Worm (Caenorhabditis elegans) whole organism, L1 larva: ENCODE results near the gene F36G3.3.
A peak's percentile ranks its signal among the peaks of the same experiment; 100 is the strongest.

ENCODE experiments used
- C16A3.4 ChIP-seq: fragments of 150-350 bp; optimal IDR thresholded peaks from 2 replicates; lab custom pipeline; 2014; ENCODE audit warnings: missing biosample characterization, missing genetic modification characterization
- C34B4.2 ChIP-seq: sonication (generic microtip); optimal IDR thresholded peaks from 2 replicates; lab custom pipeline; 2017; ENCODE audit warnings: mild to moderate bottlenecking, missing genetic modification characterization, missing compliant biosample characterization
- aly-2 ChIP-seq: fragments of 150-350 bp; optimal IDR thresholded peaks from 2 replicates; lab custom pipeline; 2014; ENCODE audit warnings: missing biosample characterization, missing genetic modification characterization
- ama-1 ChIP-seq: fragments of 150-350 bp; optimal IDR thresholded peaks from 2 replicates; lab custom pipeline; 2014
- ceh-8 ChIP-seq: fragments of 200-800 bp; sonication (Bioruptor generic); optimal IDR thresholded peaks from 2 replicates; lab custom pipeline; 2018; ENCODE audit warnings: mild to moderate bottlenecking, missing genetic modification characterization, moderate library complexity, missing compliant biosample characterization
- ceh-90 ChIP-seq: sonication (generic microtip); optimal IDR thresholded peaks from 2 replicates; lab custom pipeline; 2016; ENCODE audit warnings: missing genetic modification characterization, missing compliant biosample characterization
- ces-1 ChIP-seq: fragments of 150-350 bp; optimal IDR thresholded peaks from 2 replicates; lab custom pipeline; 2014; ENCODE audit warnings: missing biosample characterization, missing genetic modification reagents, missing genetic modification characterization
- dpl-1 ChIP-seq, 3 experiments: fragments of 150-350 bp in 2 of 3; sonication (generic microtip) in 1 of 3; optimal IDR thresholded peaks; 2 replicates each; lab custom pipeline; 2014 to 2017; ENCODE audit warnings: missing biosample characterization in 3 of 3, missing genetic modification characterization in 3 of 3, missing genetic modification reagents in 3 of 3
- dsc-1 ChIP-seq: sonication (generic microtip); optimal IDR thresholded peaks from 2 replicates; lab custom pipeline; 2016; ENCODE audit warnings: mild to moderate bottlenecking, missing genetic modification characterization, missing compliant biosample characterization
- efl-1 ChIP-seq, 4 experiments: fragments of 150-350 bp; optimal IDR thresholded peaks in 3 of 4; peaks in 1 of 4; 1 replicate in 1 of 4; 2 replicates in 3 of 4; lab custom pipeline; 2014; ENCODE audit warnings: missing biosample characterization in 2 of 4, missing genetic modification characterization in 2 of 4, missing genetic modification reagents in 2 of 4
- egl-13 ChIP-seq: sonication (generic microtip); optimal IDR thresholded peaks from 2 replicates; lab custom pipeline; 2016; ENCODE audit warnings: missing genotype, missing genetic modification reagents, missing genetic modification characterization, missing compliant biosample characterization
- egl-27 ChIP-seq, 2 experiments: fragments of 150-350 bp in 1 of 2; sonication (generic microtip); optimal IDR thresholded peaks; 3 replicates each; lab custom pipeline; 2017 to 2018; ENCODE audit warnings: missing biosample characterization in 2 of 2, missing genetic modification characterization in 2 of 2, missing genetic modification reagents in 2 of 2
- elt-2 ChIP-seq: sonication (generic microtip); optimal IDR thresholded peaks from 2 replicates; lab custom pipeline; 2016; ENCODE audit warnings: missing genetic modification characterization, mild to moderate bottlenecking, inconsistent platforms, missing compliant biosample characterization, missing genetic modification reagents
- ets-5 ChIP-seq: fragments of 200-800 bp; sonication (Bioruptor generic); IDR thresholded peaks from 2 replicates; pipeline ENCODE4 v1.3.6; 2022; ENCODE audit warnings: missing genetic modification characterization, missing compliant biosample characterization
- fkh-10 ChIP-seq: sonication (generic microtip); optimal IDR thresholded peaks from 2 replicates; lab custom pipeline; 2017; ENCODE audit warnings: missing biosample characterization, missing genetic modification reagents, missing genetic modification characterization
- fkh-4 ChIP-seq: sonication (generic microtip); optimal IDR thresholded peaks from 2 replicates; lab custom pipeline; 2016; ENCODE audit warnings: missing compliant biosample characterization, missing genetic modification characterization, borderline replicate concordance
- fos-1 ChIP-seq: fragments of 150-350 bp; optimal IDR thresholded peaks from 2 replicates; lab custom pipeline; 2014; ENCODE audit warnings: missing biosample characterization, missing genetic modification characterization
- hpl-2 ChIP-seq: fragments of 150-350 bp; optimal IDR thresholded peaks from 2 replicates; lab custom pipeline; 2014; ENCODE audit warnings: missing biosample characterization, missing genetic modification reagents, missing genetic modification characterization
- irx-1 ChIP-seq: sonication (generic microtip); optimal IDR thresholded peaks from 2 replicates; lab custom pipeline; 2016; ENCODE audit warnings: missing genetic modification characterization, missing compliant biosample characterization
- lin-13 ChIP-seq: fragments of 150-350 bp; optimal IDR thresholded peaks from 2 replicates; lab custom pipeline; 2014; ENCODE audit warnings: missing biosample characterization, missing genetic modification reagents, missing genetic modification characterization
- lin-14 ChIP-seq: fragments of 200-800 bp; sonication (Bioruptor generic); optimal IDR thresholded peaks from 2 replicates; lab custom pipeline; 2018; ENCODE audit warnings: mild to moderate bottlenecking, missing genetic modification characterization, moderate library complexity, missing compliant biosample characterization
- lin-35 ChIP-seq, 2 experiments: fragments of 150-350 bp; optimal IDR thresholded peaks; 2 replicates each; lab custom pipeline; 2014; ENCODE audit warnings: missing biosample characterization in 2 of 2, missing genetic modification characterization in 2 of 2, missing genetic modification reagents in 2 of 2
- lir-3 ChIP-seq: sonication (generic microtip); optimal IDR thresholded peaks from 2 replicates; lab custom pipeline; 2016; ENCODE audit warnings: mild to moderate bottlenecking, missing genetic modification characterization, moderate library complexity, missing compliant biosample characterization; ENCODE audit not compliant: poor library complexity
- lsy-2 ChIP-seq, 2 experiments: fragments of 150-350 bp; optimal IDR thresholded peaks; 2 replicates each; lab custom pipeline; 2014; ENCODE audit warnings: missing biosample characterization in 2 of 2, missing genetic modification characterization in 2 of 2
- mdl-1 ChIP-seq, 2 experiments: fragments of 150-350 bp; optimal IDR thresholded peaks; 2 replicates each; lab custom pipeline; 2014 to 2017; ENCODE audit warnings: missing biosample characterization in 2 of 2, missing genetic modification characterization in 2 of 2, inconsistent platforms in 1 of 2
- nhr-11 ChIP-seq: fragments of 150-350 bp; optimal IDR thresholded peaks from 2 replicates; lab custom pipeline; 2014; ENCODE audit warnings: missing biosample characterization, missing genetic modification characterization
- nhr-28 ChIP-seq: fragments of 150-350 bp; optimal IDR thresholded peaks from 2 replicates; lab custom pipeline; 2014; ENCODE audit warnings: missing biosample characterization, missing genetic modification characterization
- nhr-47 ChIP-seq: sonication (generic microtip); optimal IDR thresholded peaks from 2 replicates; lab custom pipeline; 2016; ENCODE audit warnings: mild to moderate bottlenecking, missing genetic modification characterization, moderate library complexity, missing compliant biosample characterization
- nhr-71 ChIP-seq: sonication (generic microtip); optimal IDR thresholded peaks from 2 replicates; lab custom pipeline; 2016; ENCODE audit warnings: mild to moderate bottlenecking, missing genetic modification characterization, moderate library complexity, missing compliant biosample characterization
- nhr-77 ChIP-seq: fragments of 150-350 bp; optimal IDR thresholded peaks from 2 replicates; lab custom pipeline; 2014; ENCODE audit warnings: missing biosample characterization, missing genetic modification characterization
- nhr-85 ChIP-seq: sonication (generic microtip); peaks from one replicate; lab custom pipeline; 2016; ENCODE audit warnings: missing genetic modification characterization, inconsistent platforms, missing compliant biosample characterization
- nhr-90 ChIP-seq: sonication (generic microtip); optimal IDR thresholded peaks from 2 replicates; lab custom pipeline; 2016; ENCODE audit warnings: mild to moderate bottlenecking, missing genetic modification characterization, missing compliant biosample characterization; ENCODE audit not compliant: poor library complexity
- pag-3 ChIP-seq: sonication (generic microtip); optimal IDR thresholded peaks from 2 replicates; lab custom pipeline; 2017; ENCODE audit warnings: missing genetic modification characterization, mild to moderate bottlenecking, missing compliant biosample characterization, antibody characterized with exemption, borderline replicate concordance; ENCODE audit not compliant: insufficient read depth
- rnt-1 ChIP-seq: sonication (generic microtip); optimal IDR thresholded peaks from 2 replicates; lab custom pipeline; 2016; ENCODE audit warnings: mild to moderate bottlenecking, missing genetic modification characterization, moderate library complexity, missing compliant biosample characterization
- snu-23 ChIP-seq: sonication (generic microtip); optimal IDR thresholded peaks from 2 replicates; lab custom pipeline; 2016; ENCODE audit warnings: missing genetic modification characterization, missing compliant biosample characterization
- sox-4 ChIP-seq: sonication (generic microtip); optimal IDR thresholded peaks from 2 replicates; lab custom pipeline; 2016; ENCODE audit warnings: missing genetic modification characterization, missing compliant biosample characterization
- swsn-7 ChIP-seq: sonication (generic microtip); optimal IDR thresholded peaks from 2 replicates; lab custom pipeline; 2016; ENCODE audit warnings: missing genetic modification characterization, missing compliant biosample characterization
- tbx-2 ChIP-seq: sonication (generic microtip); optimal IDR thresholded peaks from 2 replicates; lab custom pipeline; 2016; ENCODE audit warnings: missing genetic modification characterization, missing compliant biosample characterization
- tlp-1 ChIP-seq: fragments of 150-350 bp; optimal IDR thresholded peaks from 2 replicates; lab custom pipeline; 2014; ENCODE audit warnings: missing biosample characterization, missing genetic modification characterization
- unc-130 ChIP-seq: fragments of 150-350 bp; optimal IDR thresholded peaks from 2 replicates; lab custom pipeline; 2017; ENCODE audit warnings: missing biosample characterization, missing genetic modification characterization, inconsistent platforms
- xbp-1 ChIP-seq: sonication (generic microtip); optimal IDR thresholded peaks from 2 replicates; lab custom pipeline; 2016; ENCODE audit warnings: missing genetic modification characterization, missing compliant biosample characterization
- zip-4 ChIP-seq: fragments of 200-800 bp; sonication (Bioruptor generic); optimal IDR thresholded peaks from 2 replicates; lab custom pipeline; 2018; ENCODE audit warnings: mild to moderate bottlenecking, missing genetic modification characterization, moderate library complexity, missing compliant biosample characterization
- ztf-4 ChIP-seq: fragments of 150-350 bp; optimal IDR thresholded peaks from 2 replicates; lab custom pipeline; 2014; ENCODE audit warnings: missing biosample characterization, missing genetic modification characterization

Gene F36G3.3

ce11 chrX:9822606-9823264 lies 24.1 kb downstream of the F36G3.3 start (continued):
- TF ChIP-seq hpl-2 = no peak
- TF ChIP-seq ces-1 = no peak
- TF ChIP-seq aly-2 (tag; lab: Kevin White, UChicago) = no peak
- peak; percentile 45 for TF ChIP-seq nhr-85
- peak in 1 of 2 experiments; percentile 51 for TF ChIP-seq efl-1 (optimal IDR thresholded peaks at IDR 0.05; lab: Kevin White, UChicago)
- peak in 1 of 2 experiments; percentile 47 for TF ChIP-seq efl-1 (GFP tag; optimal IDR thresholded peaks at IDR 0.05 in 1 of 2; lab: Kevin White, UChicago)
- TF ChIP-seq lin-14 (GFP tag; lab: Kevin White, UChicago) = peak; percentile 89
- no peak for TF ChIP-seq ama-1
- TF ChIP-seq xbp-1 (tag; lab: Kevin White, UChicago) = peak; percentile 54
- TF ChIP-seq egl-27 (tag; optimal IDR thresholded peaks at IDR 0.05; lab: Kevin White, UChicago) = peak; percentile 0 to 22
- peak; percentile 25 for TF ChIP-seq dsc-1 (tag; lab: Kevin White, UChicago)
- TF ChIP-seq swsn-7 (tag; lab: Kevin White, UChicago) = peak; percentile 50
- TF ChIP-seq sox-4 (tag; lab: Kevin White, UChicago) = no peak
- peak; percentile 45 for TF ChIP-seq tbx-2
- no peak for TF ChIP-seq lin-13
- no peak for TF ChIP-seq irx-1
- peak; percentile 60 for TF ChIP-seq rnt-1 (tag; lab: Kevin White, UChicago)
- peak; percentile 33 for TF ChIP-seq nhr-90
- TF ChIP-seq snu-23 (GFP tag; lab: Kevin White, UChicago) = peak; percentile 76
- TF ChIP-seq elt-2 (tag; lab: Kevin White, UChicago) = peak; percentile 36
- peak in 1 of 3 experiments; percentile 5 for TF ChIP-seq dpl-1 (GFP tag; optimal IDR thresholded peaks at IDR 0.05; lab: Kevin White, UChicago)
- peak; percentile 55 for TF ChIP-seq lir-3 (tag; lab: Kevin White, UChicago)
- TF ChIP-seq unc-130 (tag; lab: Kevin White, UChicago) = peak; percentile 10

- TF ChIP-seq ceh-8 (GFP tag; lab: Kevin White, UChicago) = peak; percentile 76
- TF ChIP-seq C34B4.2 (tag; lab: Kevin White, UChicago) = no peak
- TF ChIP-seq dpl-1 (GFP tag; optimal IDR thresholded peaks at IDR 0.05; lab: Kevin White, UChicago) = no peak
- no peak for TF ChIP-seq nhr-28 (tag; lab: Kevin White, UChicago)
- TF ChIP-seq, all 84 proteins: peak for 1
These were observed 32.6 kb downstream of the F36G3.3 start, which contains the start of gene rrc-1 for ce11 chrX:9831215-9831614. Gene rrc-1 (minus strand): TSS chrX:9831288.

DNA sequence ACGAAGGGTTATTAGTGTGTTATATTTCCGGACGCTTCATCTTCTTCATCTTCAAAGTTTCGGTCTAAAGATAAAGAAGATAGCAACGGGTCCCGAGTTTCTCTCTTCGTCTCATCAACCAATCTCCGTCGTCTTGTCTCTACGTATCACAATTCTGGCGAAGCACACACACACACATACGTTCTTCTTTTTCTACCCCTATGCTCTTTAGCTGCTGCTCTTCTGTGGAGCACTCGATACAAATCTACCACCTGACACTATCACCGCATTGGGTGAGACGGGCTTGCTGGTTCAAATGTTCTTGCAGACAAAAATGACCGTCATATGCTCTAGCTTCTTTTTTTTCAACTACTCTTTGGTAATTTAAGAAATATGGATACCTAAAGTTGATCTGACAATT lies 33.7 kb downstream of the F36G3.3 start:
- TF ChIP-seq lin-14 (GFP tag; lab: Kevin White, UChicago) = peak; percentile 52
- peak in 1 of 2 experiments; percentile 3 for TF ChIP-seq lsy-2 (tag; optimal IDR thresholded peaks at IDR 0.05; lab: Kevin White, UChicago)
- no peak for TF ChIP-seq zip-4 (GFP tag; lab: Kevin White, UChicago)
- TF ChIP-seq dsc-1 (tag; lab: Kevin White, UChicago) = no peak
- TF ChIP-seq rnt-1 (tag; lab: Kevin White, UChicago) = peak; percentile 62
- TF ChIP-seq nhr-71 (tag; lab: Kevin White, UChicago) = peak; percentile 40
- TF ChIP-seq, all 84 proteins: peak for 4

DNA sequence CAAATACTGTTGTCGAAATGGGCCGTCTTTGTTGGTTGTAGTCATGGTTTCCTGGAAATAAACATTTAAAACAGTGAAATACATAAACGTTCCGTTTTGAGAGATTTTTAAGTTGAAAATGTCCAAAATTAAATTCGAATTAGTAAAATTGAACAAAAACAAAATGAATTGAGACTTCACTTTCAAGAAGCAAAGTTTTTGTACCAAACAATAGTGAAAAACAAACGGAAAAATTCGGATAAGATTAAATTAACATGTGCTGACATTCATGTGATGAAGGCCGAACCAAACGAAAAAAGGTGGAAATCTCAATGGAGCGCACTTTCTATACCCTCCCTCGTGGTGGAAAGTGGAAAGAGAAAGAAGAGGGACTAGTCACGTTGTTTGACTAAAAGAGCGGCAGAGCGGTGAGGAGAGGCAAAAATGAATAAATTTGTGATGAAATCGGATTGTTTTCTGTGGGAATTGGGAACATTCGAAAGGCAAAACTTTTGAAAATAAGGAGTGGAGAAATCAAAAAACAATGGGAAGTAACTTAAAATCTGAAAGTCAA lies 39.4 kb downstream of the F36G3.3 start, which contains the start of gene ipla-2:
Gene ipla-2, minus strand, starts transcription at position 51 of the 553 bp plus-strand sequence.
- TF ChIP-seq ztf-4 (tag; lab: Kevin White, UChicago) = peak; percentile 10
- no peak for TF ChIP-seq ceh-90
- TF ChIP-seq nhr-77 = no peak
- no peak for TF ChIP-seq fkh-4
- peak in 1 of 2 experiments; percentile 92 for TF ChIP-seq mdl-1 (tag; optimal IDR thresholded peaks at IDR 0.05; lab: Kevin White, UChicago)
- peak; percentile 26 to 75 for TF ChIP-seq lin-35 (GFP tag; optimal IDR thresholded peaks at IDR 0.05; lab: Kevin White, UChicago)
- peak; percentile 94 for TF ChIP-seq lin-14 (GFP tag; lab: Kevin White, UChicago)
- no peak for TF ChIP-seq ets-5 (GFP tag; lab: Robert Waterston, UW)
- TF ChIP-seq fkh-10 = peak; percentile 46
- no peak for TF ChIP-seq nhr-11 (tag; lab: Kevin White, UChicago)
- no peak for TF ChIP-seq ces-1
- peak; percentile 82 for TF ChIP-seq nhr-71 (tag; lab: Kevin White, UChicago)
- peak; percentile 67 for TF ChIP-seq lin-13
- TF ChIP-seq nhr-47 (tag; lab: Kevin White, UChicago) = peak; percentile 65
- TF ChIP-seq tbx-2 = peak; percentile 67
- TF ChIP-seq C16A3.4 = peak; percentile 65
- no peak for TF ChIP-seq fos-1
- no peak for TF ChIP-seq tlp-1 (tag; lab: Kevin White, UChicago)
- peak; percentile 68 for TF ChIP-seq hpl-2
- peak; percentile 15 for TF ChIP-seq egl-13 (tag; lab: Kevin White, UChicago)
- peak; percentile 31 for TF ChIP-seq irx-1
- peak; percentile 50 for TF ChIP-seq pag-3 (tag; lab: Kevin White, UChicago)
